Worm (Caenorhabditis elegans): ENCODE data around the gene Y37E11AL.9.

The Y37E11AL.9 gene

ce11 chrIV:3681763-3682162 lies 18.7 kb downstream of the Y37E11AL.9 start:
- TF ChIP-seq nhr-19 (GFP tag; conservative IDR thresholded peaks at IDR 0.05) = no peak
- TF ChIP-seq vab-15 (tag; optimal IDR thresholded peaks at IDR 0.05) = no peak
- TF ChIP-seq nhr-85 (tag) = no peak
- TF ChIP-seq efl-1 (optimal IDR thresholded peaks at IDR 0.05) = no peak
- TF ChIP-seq efl-1 (GFP tag; optimal IDR thresholded peaks at IDR 0.05 in 1 of 2) = peak in 1 of 2 experiments; percentile 47
- TF ChIP-seq lin-13 (GFP tag; optimal IDR thresholded peaks at IDR 0.05) = no peak

ce11 chrIV:3668603-3669002 lies 31.9 kb downstream of the Y37E11AL.9 start, which contains the start of gene fmil-1:
fmil-1 (minus strand) TSS chrIV:3668703.
- no peak for TF ChIP-seq ceh-88 (GFP tag; IDR thresholded peaks at IDR 0.05)
- no peak for TF ChIP-seq C04F5.9 (tag; optimal IDR thresholded peaks at IDR 0.05)
- no peak for TF ChIP-seq lin-13 (GFP tag; optimal IDR thresholded peaks at IDR 0.05)
- no peak for TF ChIP-seq unc-62 (GFP tag; optimal IDR thresholded peaks at IDR 0.05)
- no peak for TF ChIP-seq zip-4 (GFP tag; optimal IDR thresholded peaks at IDR 0.05)
- TF ChIP-seq egl-27 (tag; optimal IDR thresholded peaks at IDR 0.05) = no peak
- no peak for TF ChIP-seq sup-37 (GFP tag; optimal IDR thresholded peaks at IDR 0.05)
- no peak for TF ChIP-seq ama-1 (optimal IDR thresholded peaks at IDR 0.05)
- TF ChIP-seq ceh-82 (tag; optimal IDR thresholded peaks at IDR 0.05) = no peak
- no peak for TF ChIP-seq aha-1 (tag; optimal IDR thresholded peaks at IDR 0.05)
- no peak for TF ChIP-seq mdl-1 (tag; optimal IDR thresholded peaks at IDR 0.05)
- no peak for TF ChIP-seq tlp-1 (tag; optimal IDR thresholded peaks at IDR 0.05)
- no peak for TF ChIP-seq nhr-11 (tag; optimal IDR thresholded peaks at IDR 0.05)
- TF ChIP-seq nhr-71 (tag; optimal IDR thresholded peaks at IDR 0.05) = no peak
- TF ChIP-seq zag-1 (tag; optimal IDR thresholded peaks at IDR 0.05) = no peak
- no peak for TF ChIP-seq unc-86 (tag; optimal IDR thresholded peaks at IDR 0.05)

- TF ChIP-seq F16B12.6 (tag; optimal IDR thresholded peaks at IDR 0.05) (no peak), lin-14 (GFP tag; optimal IDR thresholded peaks at IDR 0.05) (peak; percentile 50), mef-2 (tag; optimal IDR thresholded peaks at IDR 0.05) (no peak), egl-27 (tag; optimal IDR thresholded peaks at IDR 0.05) (no peak), hlh-17 (GFP tag; optimal IDR thresholded peaks at IDR 0.05; ENCODE audit: borderline replicate concordance) (no peak), efl-1 (optimal IDR thresholded peaks at IDR 0.05) (no peak), efl-1 (GFP tag; optimal IDR thresholded peaks at IDR 0.05 in 1 of 2) (peak in 1 of 2 experiments; percentile 52), fkh-10 (GFP tag; optimal IDR thresholded peaks at IDR 0.05) (peak; percentile 83)
These were observed 32.7 kb downstream of the Y37E11AL.9 start for ce11 chrIV:3667796-3668195.

DNA sequence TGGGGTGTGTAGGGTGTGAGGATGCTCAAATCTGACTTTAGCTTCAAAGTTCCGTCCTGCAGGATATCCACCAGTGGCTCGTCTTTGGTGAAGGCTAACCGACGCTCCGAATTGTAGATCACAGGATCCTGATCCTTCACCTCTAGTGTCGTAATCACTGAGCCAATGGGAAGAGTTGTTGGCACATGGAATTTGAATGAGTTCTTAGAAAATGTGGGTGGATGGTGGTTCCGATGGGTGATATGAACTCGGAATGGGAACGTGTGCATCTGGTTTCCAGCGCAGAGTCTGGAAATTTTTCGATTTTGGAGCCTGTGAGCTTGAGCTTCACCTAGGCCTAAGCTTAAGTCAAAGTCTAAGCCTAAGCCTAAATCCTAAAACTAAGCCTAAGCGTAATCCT lies 33.9 kb downstream of the Y37E11AL.9 start:
- TF ChIP-seq fkh-10 (GFP tag; optimal IDR thresholded peaks at IDR 0.05) (no peak), nhr-237 (tag; optimal IDR thresholded peaks at IDR 0.05) (no peak), unc-86 (tag; optimal IDR thresholded peaks at IDR 0.05) (no peak), lin-35 (GFP tag; optimal IDR thresholded peaks at IDR 0.05) (no peak), nhr-85 (tag) (no peak), irx-1 (tag; optimal IDR thresholded peaks at IDR 0.05) (no peak), ceh-88 (GFP tag; IDR thresholded peaks at IDR 0.05) (no peak), nhr-71 (tag; optimal IDR thresholded peaks at IDR 0.05) (no peak), Y116A8C.19 (tag; optimal IDR thresholded peaks at IDR 0.05; ENCODE audit: borderline replicate concordance) (no peak), egl-27 (tag; optimal IDR thresholded peaks at IDR 0.05) (no peak)

DNA sequence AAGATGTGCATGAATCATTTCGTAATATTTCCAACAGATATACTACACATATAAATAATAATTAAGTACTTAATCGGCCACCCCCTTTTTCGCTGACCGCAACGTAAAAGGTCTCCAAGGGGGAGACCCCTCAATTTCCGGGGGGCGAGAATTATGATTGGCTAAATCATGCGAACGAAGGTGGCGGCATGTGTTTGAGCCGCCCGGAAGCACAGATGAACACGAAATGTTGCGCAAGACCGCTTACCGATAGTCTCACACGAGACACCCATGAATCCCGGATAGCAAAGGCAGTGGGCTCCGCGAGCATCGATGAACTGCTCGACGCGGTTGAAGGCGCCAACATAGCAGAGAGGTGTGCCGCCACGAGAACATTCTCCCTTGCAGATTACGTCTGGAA lies 35.4 kb downstream of the Y37E11AL.9 start:
- TF ChIP-seq rnt-1 (tag; optimal IDR thresholded peaks at IDR 0.05) (no peak), nhr-85 (tag) (peak; percentile 1)

- no peak for TF ChIP-seq unc-98 (GFP tag; IDR thresholded peaks at IDR 0.05)
- no peak for TF ChIP-seq dsc-1 (tag; optimal IDR thresholded peaks at IDR 0.05)
- no peak for TF ChIP-seq lin-35 (GFP tag; optimal IDR thresholded peaks at IDR 0.05)
- TF ChIP-seq hlh-17 (GFP tag; optimal IDR thresholded peaks at IDR 0.05; ENCODE audit: borderline replicate concordance) = no peak
These were observed 37.6 kb downstream of the Y37E11AL.9 start for ce11 chrIV:3662863-3663262.
